Fruit fly (Drosophila melanogaster) whole organism, adult: Measurements from ENCODE around the gene Frmd5.

Source experiments
- CG11617 ChIP-seq: fragments of 200-800 bp; sonication (Bioruptor generic); optimal IDR thresholded peaks from 2 replicates; lab custom pipeline; 2017; ENCODE audit warnings: mild to moderate bottlenecking, missing biosample characterization, missing genetic modification reagents, missing genetic modification characterization
- CG12768 ChIP-seq: fragments of 200-800 bp; sonication (Bioruptor generic); optimal IDR thresholded peaks from 2 replicates; lab custom pipeline; 2017; ENCODE audit warnings: missing biosample characterization, missing genetic modification characterization, mild to moderate bottlenecking, moderate library complexity, missing genetic modification reagents
- CG14711 ChIP-seq: fragments of 200-800 bp; sonication (Bioruptor generic); optimal IDR thresholded peaks from 2 replicates; lab custom pipeline; 2018; ENCODE audit warnings: missing biosample characterization, mild to moderate bottlenecking, missing genetic modification characterization, moderate library complexity
- CG1620 ChIP-seq: fragments of 200-800 bp; sonication (Bioruptor generic); optimal IDR thresholded peaks from 2 replicates; lab custom pipeline; 2016; ENCODE audit warnings: missing biosample characterization, missing genetic modification characterization
- CG33017 ChIP-seq: fragments of 200-800 bp; sonication (Bioruptor generic); optimal IDR thresholded peaks from 2 replicates; lab custom pipeline; 2018; ENCODE audit warnings: missing biosample characterization, mild to moderate bottlenecking, missing genetic modification characterization, moderate library complexity
- CG5204 ChIP-seq: fragments of 200-800 bp; sonication (Bioruptor generic); optimal IDR thresholded peaks from 2 replicates; lab custom pipeline; 2016; ENCODE audit warnings: missing biosample characterization, missing genetic modification characterization
- CG7045 ChIP-seq: fragments of 200-800 bp; sonication (Bioruptor generic); optimal IDR thresholded peaks from 2 replicates; lab custom pipeline; 2017; ENCODE audit warnings: missing biosample characterization, mild to moderate bottlenecking, missing genetic modification characterization
- CG7101 ChIP-seq: fragments of 200-800 bp; sonication (Bioruptor generic); optimal IDR thresholded peaks from 2 replicates; lab custom pipeline; 2018; ENCODE audit warnings: missing biosample characterization, mild to moderate bottlenecking, missing genetic modification characterization, moderate library complexity
- Clk ChIP-seq: fragments of 200-800 bp; sonication (Bioruptor generic); optimal IDR thresholded peaks from 2 replicates; lab custom pipeline; 2017; ENCODE audit warnings: missing biosample characterization, missing genetic modification characterization
- Crg-1 ChIP-seq: fragments of 200-800 bp; sonication (Bioruptor generic); optimal IDR thresholded peaks from 2 replicates; lab custom pipeline; 2016; ENCODE audit warnings: missing biosample characterization, missing genetic modification characterization
- Hr96 ChIP-seq: fragments of 200-800 bp; sonication (Bioruptor generic); optimal IDR thresholded peaks from 2 replicates; lab custom pipeline; 2016; ENCODE audit warnings: missing biosample characterization, missing genetic modification characterization
- Mnt ChIP-seq: fragments of 200-800 bp; sonication (Bioruptor generic); optimal IDR thresholded peaks from 2 replicates; lab custom pipeline; 2016; ENCODE audit warnings: missing biosample characterization, mild to moderate bottlenecking, missing genetic modification characterization
- bab1 ChIP-seq: fragments of 200-800 bp; sonication (Bioruptor generic); optimal IDR thresholded peaks from 3 replicates; lab custom pipeline; 2019; ENCODE audit warnings: missing biosample characterization, mild to moderate bottlenecking, missing genetic modification characterization, moderate library complexity
- cic ChIP-seq: fragments of 200-800 bp; sonication (Bioruptor generic); optimal IDR thresholded peaks from 2 replicates; lab custom pipeline; 2017; ENCODE audit warnings: missing biosample characterization, mild to moderate bottlenecking, missing genetic modification characterization, moderate library complexity
- cnc ChIP-seq, 2 experiments: fragments of >200 bp; optimal IDR thresholded peaks; 2 replicates each; lab custom pipeline; 2017
- kay ChIP-seq: fragments of 200-800 bp; sonication (Bioruptor generic); peaks from one replicate; lab custom pipeline; 2016; ENCODE audit warnings: missing biosample characterization, missing genetic modification characterization, borderline replicate concordance
- ovo ChIP-seq: fragments of 200-800 bp; sonication (Bioruptor generic); optimal IDR thresholded peaks from 2 replicates; lab custom pipeline; 2016; ENCODE audit warnings: missing biosample characterization, missing genetic modification characterization
- pad ChIP-seq: fragments of 200-800 bp; sonication (Bioruptor generic); optimal IDR thresholded peaks from 3 replicates; lab custom pipeline; 2017; ENCODE audit warnings: missing biosample characterization, missing genetic modification characterization, mild to moderate bottlenecking, moderate library complexity, missing genetic modification reagents
- tj ChIP-seq: fragments of 200-800 bp; sonication (Bioruptor generic); optimal IDR thresholded peaks from 3 replicates; lab custom pipeline; 2017; ENCODE audit warnings: missing biosample characterization, mild to moderate bottlenecking, missing genetic modification characterization, moderate library complexity
- toe ChIP-seq: fragments of 200-800 bp; sonication (Bioruptor generic); optimal IDR thresholded peaks from 2 replicates; lab custom pipeline; 2016; ENCODE audit warnings: missing biosample characterization, missing genetic modification characterization

Gene Frmd5

dm6 chr2L:10322773-10323487, 21.3 kb upstream of the Frmd5 start, which contains the start of gene CG5381:
Gene CG5381 (minus strand): TSS chr2L:10323102.
- TF ChIP-seq toe (GFP tag; lab: Kevin White, UChicago): no peak
- no peak for TF ChIP-seq Crg-1 (GFP tag; lab: Kevin White, UChicago)
- no peak for TF ChIP-seq CG7101 (tag; lab: Kevin White, UChicago)
- TF ChIP-seq kay (GFP tag; lab: Kevin White, UChicago): peak; percentile 69

dm6 chr2L:10327790-10328189, 16.5 kb upstream of the Frmd5 start, which contains the start of gene RnrL:
Gene RnrL (minus strand): TSS chr2L:10327943.
- TF ChIP-seq Hr96 (no peak), kay (GFP tag; lab: Kevin White, UChicago) (peak; percentile 82)

dm6 chr2L:10331066-10331847, 13.0 kb upstream of the Frmd5 start, which contains the start of the genes Schip1 and Cox10:
Gene Schip1 (minus strand): TSS chr2L:10331116.
Gene Cox10 (plus strand): TSS chr2L:10331471.
- TF ChIP-seq Clk (GFP tag; lab: Kevin White, UChicago) (no peak), cic (GFP tag; lab: Kevin White, UChicago) (no peak), Crg-1 (GFP tag; lab: Kevin White, UChicago) (no peak), tj (no peak), ovo (no peak), bab1 (GFP tag; lab: Kevin White, UChicago) (no peak), Mnt (GFP tag; lab: Kevin White, UChicago) (peak; percentile 10), CG7101 (tag; lab: Kevin White, UChicago) (peak; percentile 44), CG33017 (tag; lab: Kevin White, UChicago) (peak; percentile 40), Hr96 (no peak), CG14711 (tag; lab: Kevin White, UChicago) (peak; percentile 26), CG1620 (no peak), toe (GFP tag; lab: Kevin White, UChicago) (no peak), cnc (optimal IDR thresholded peaks at IDR 0.05; lab: Kevin White, UChicago) (no peak), CG5204 (GFP tag; lab: Kevin White, UChicago) (no peak), kay (GFP tag; lab: Kevin White, UChicago) (peak; percentile 0), CG12768 (GFP tag; lab: Kevin White, UChicago) (no peak), pad (GFP tag; lab: Kevin White, UChicago) (no peak), CG7045 (GFP tag; lab: Kevin White, UChicago) (no peak), CG11617 (GFP tag; lab: Kevin White, UChicago) (no peak)

dm6 chr2L:10333091-10333991, 10.9 kb upstream of the Frmd5 start, which contains the start of gene GATAd:
Gene GATAd (plus strand): TSS chr2L:10333734.
- TF ChIP-seq Crg-1 (GFP tag; lab: Kevin White, UChicago) (no peak), Mnt (GFP tag; lab: Kevin White, UChicago) (peak; percentile 23), kay (GFP tag; lab: Kevin White, UChicago) (peak; percentile 98), toe (GFP tag; lab: Kevin White, UChicago) (no peak), cic (GFP tag; lab: Kevin White, UChicago) (no peak), Clk (GFP tag; lab: Kevin White, UChicago) (no peak), CG1620 (no peak), bab1 (GFP tag; lab: Kevin White, UChicago) (peak; percentile 41), pad (GFP tag; lab: Kevin White, UChicago) (peak; percentile 38), CG33017 (tag; lab: Kevin White, UChicago) (peak; percentile 30), CG14711 (tag; lab: Kevin White, UChicago) (no peak), cnc (optimal IDR thresholded peaks at IDR 0.05; lab: Kevin White, UChicago) (no peak), CG5204 (GFP tag; lab: Kevin White, UChicago) (no peak), CG11617 (GFP tag; lab: Kevin White, UChicago) (no peak), Hr96 (no peak), CG7101 (tag; lab: Kevin White, UChicago) (peak; percentile 8), ovo (no peak), tj (no peak), CG12768 (GFP tag; lab: Kevin White, UChicago) (peak; percentile 15), CG7045 (GFP tag; lab: Kevin White, UChicago) (no peak)

dm6 chr2L:10334213-10334612, 10.0 kb upstream of the Frmd5 start:
- TF ChIP-seq CG1620 (no peak), CG11617 (GFP tag; lab: Kevin White, UChicago) (no peak), bab1 (GFP tag; lab: Kevin White, UChicago) (no peak), CG7101 (tag; lab: Kevin White, UChicago) (no peak), CG33017 (tag; lab: Kevin White, UChicago) (no peak), pad (GFP tag; lab: Kevin White, UChicago) (no peak), Crg-1 (GFP tag; lab: Kevin White, UChicago) (no peak), cic (GFP tag; lab: Kevin White, UChicago) (no peak), tj (no peak), CG7045 (GFP tag; lab: Kevin White, UChicago) (no peak)
